Worm (Caenorhabditis elegans) whole organism, L1 larva: ENCODE data around the gene F58F9.6.

ENCODE experiments used
- C04F5.9 ChIP-seq: sonication (generic microtip); optimal IDR thresholded peaks from 2 replicates; lab custom pipeline; 2016; ENCODE audit warnings: missing genetic modification characterization, missing compliant biosample characterization
- C16A3.4 ChIP-seq: fragments of 150-350 bp; optimal IDR thresholded peaks from 2 replicates; lab custom pipeline; 2014; ENCODE audit warnings: missing biosample characterization, missing genetic modification characterization
- C34B4.2 ChIP-seq: sonication (generic microtip); optimal IDR thresholded peaks from 2 replicates; lab custom pipeline; 2017; ENCODE audit warnings: mild to moderate bottlenecking, missing genetic modification characterization, missing compliant biosample characterization
- F16B12.6 ChIP-seq: fragments of 150-350 bp; optimal IDR thresholded peaks from 2 replicates; lab custom pipeline; 2014; ENCODE audit warnings: missing biosample characterization, missing genetic modification characterization
- aha-1 ChIP-seq: fragments of 150-350 bp; optimal IDR thresholded peaks from 2 replicates; lab custom pipeline; 2014; ENCODE audit warnings: missing biosample characterization, missing genetic modification characterization
- ceh-88 ChIP-seq: fragments of 200-800 bp; sonication (Bioruptor generic); IDR thresholded peaks from 2 replicates; pipeline ENCODE4 v1.3.6; 2022; ENCODE audit warnings: missing genetic modification characterization, missing compliant biosample characterization
- ces-1 ChIP-seq: fragments of 150-350 bp; optimal IDR thresholded peaks from 2 replicates; lab custom pipeline; 2014; ENCODE audit warnings: missing biosample characterization, missing genetic modification reagents, missing genetic modification characterization
- dpl-1 ChIP-seq, 3 experiments: fragments of 150-350 bp in 2 of 3; sonication (generic microtip) in 1 of 3; optimal IDR thresholded peaks; 2 replicates each; lab custom pipeline; 2014 to 2017; ENCODE audit warnings: missing biosample characterization in 3 of 3, missing genetic modification characterization in 3 of 3, missing genetic modification reagents in 3 of 3
- dsc-1 ChIP-seq: sonication (generic microtip); optimal IDR thresholded peaks from 2 replicates; lab custom pipeline; 2016; ENCODE audit warnings: mild to moderate bottlenecking, missing genetic modification characterization, missing compliant biosample characterization
- egl-13 ChIP-seq: sonication (generic microtip); optimal IDR thresholded peaks from 2 replicates; lab custom pipeline; 2016; ENCODE audit warnings: missing genotype, missing genetic modification reagents, missing genetic modification characterization, missing compliant biosample characterization
- egl-27 ChIP-seq, 2 experiments: fragments of 150-350 bp in 1 of 2; sonication (generic microtip); optimal IDR thresholded peaks; 3 replicates each; lab custom pipeline; 2017 to 2018; ENCODE audit warnings: missing biosample characterization in 2 of 2, missing genetic modification characterization in 2 of 2, missing genetic modification reagents in 2 of 2
- elt-2 ChIP-seq: sonication (generic microtip); optimal IDR thresholded peaks from 2 replicates; lab custom pipeline; 2016; ENCODE audit warnings: missing genetic modification characterization, mild to moderate bottlenecking, inconsistent platforms, missing compliant biosample characterization, missing genetic modification reagents
- ets-5 ChIP-seq: fragments of 200-800 bp; sonication (Bioruptor generic); IDR thresholded peaks from 2 replicates; pipeline ENCODE4 v1.3.6; 2022; ENCODE audit warnings: missing genetic modification characterization, missing compliant biosample characterization
- fkh-10 ChIP-seq: sonication (generic microtip); optimal IDR thresholded peaks from 2 replicates; lab custom pipeline; 2017; ENCODE audit warnings: missing biosample characterization, missing genetic modification reagents, missing genetic modification characterization
- fkh-8 ChIP-seq: sonication (generic microtip); optimal IDR thresholded peaks from 2 replicates; lab custom pipeline; 2016; ENCODE audit warnings: mild to moderate bottlenecking, missing genetic modification characterization, missing compliant biosample characterization
- grh-1 ChIP-seq: fragments of 200-800 bp; sonication (Bioruptor generic); IDR thresholded peaks from 2 replicates; pipeline ENCODE4 v1.3.6; 2022; ENCODE audit warnings: missing genetic modification reagents, missing genetic modification characterization, missing compliant biosample characterization
- hlh-17 ChIP-seq: fragments of 200-800 bp; sonication (Bioruptor generic); optimal IDR thresholded peaks from 2 replicates; lab custom pipeline; 2018; ENCODE audit warnings: missing genetic modification characterization, mild to moderate bottlenecking, missing compliant biosample characterization, moderate library complexity, borderline replicate concordance
- hlh-4 ChIP-seq: sonication (generic microtip); optimal IDR thresholded peaks from 2 replicates; lab custom pipeline; 2016; ENCODE audit warnings: mild to moderate bottlenecking, missing genetic modification characterization, missing compliant biosample characterization
- irx-1 ChIP-seq: sonication (generic microtip); optimal IDR thresholded peaks from 2 replicates; lab custom pipeline; 2016; ENCODE audit warnings: missing genetic modification characterization, missing compliant biosample characterization
- isw-1 ChIP-seq: fragments of 200-800 bp; sonication (Bioruptor generic); IDR thresholded peaks from 2 replicates; pipeline ENCODE4 v1.3.6; 2022; ENCODE audit warnings: missing genetic modification characterization, missing compliant biosample characterization
- lin-13 ChIP-seq: fragments of 150-350 bp; optimal IDR thresholded peaks from 2 replicates; lab custom pipeline; 2014; ENCODE audit warnings: missing biosample characterization, missing genetic modification reagents, missing genetic modification characterization
- lin-14 ChIP-seq: fragments of 200-800 bp; sonication (Bioruptor generic); optimal IDR thresholded peaks from 2 replicates; lab custom pipeline; 2018; ENCODE audit warnings: mild to moderate bottlenecking, missing genetic modification characterization, moderate library complexity, missing compliant biosample characterization
- lin-15B ChIP-seq: fragments of 150-350 bp; sonication (generic microtip); optimal IDR thresholded peaks from 3 replicates; lab custom pipeline; 2014; ENCODE audit warnings: missing biosample characterization, missing genetic modification characterization
- lin-35 ChIP-seq, 2 experiments: fragments of 150-350 bp; optimal IDR thresholded peaks; 2 replicates each; lab custom pipeline; 2014; ENCODE audit warnings: missing biosample characterization in 2 of 2, missing genetic modification characterization in 2 of 2, missing genetic modification reagents in 2 of 2
- lir-3 ChIP-seq: sonication (generic microtip); optimal IDR thresholded peaks from 2 replicates; lab custom pipeline; 2016; ENCODE audit warnings: mild to moderate bottlenecking, missing genetic modification characterization, moderate library complexity, missing compliant biosample characterization; ENCODE audit not compliant: poor library complexity
- lsy-2 ChIP-seq, 2 experiments: fragments of 150-350 bp; optimal IDR thresholded peaks; 2 replicates each; lab custom pipeline; 2014; ENCODE audit warnings: missing biosample characterization in 2 of 2, missing genetic modification characterization in 2 of 2
- mab-9 ChIP-seq: fragments of 200-800 bp; sonication (Bioruptor generic); IDR thresholded peaks from 2 replicates; pipeline ENCODE4 v1.3.6; 2022; ENCODE audit warnings: missing genetic modification reagents, missing genetic modification characterization, missing compliant biosample characterization
- mdl-1 ChIP-seq, 2 experiments: fragments of 150-350 bp; optimal IDR thresholded peaks; 2 replicates each; lab custom pipeline; 2014 to 2017; ENCODE audit warnings: missing biosample characterization in 2 of 2, missing genetic modification characterization in 2 of 2, inconsistent platforms in 1 of 2
- mef-2 ChIP-seq: fragments of 150-350 bp; optimal IDR thresholded peaks from 2 replicates; lab custom pipeline; 2014; ENCODE audit warnings: missing biosample characterization, missing genetic modification characterization
- nhr-11 ChIP-seq: fragments of 150-350 bp; optimal IDR thresholded peaks from 2 replicates; lab custom pipeline; 2014; ENCODE audit warnings: missing biosample characterization, missing genetic modification characterization
- nhr-12 ChIP-seq: sonication (generic microtip); optimal IDR thresholded peaks from 2 replicates; lab custom pipeline; 2017; ENCODE audit warnings: missing biosample characterization, missing genetic modification characterization
- nhr-20 ChIP-seq: sonication (generic microtip); optimal IDR thresholded peaks from 2 replicates; lab custom pipeline; 2016; ENCODE audit warnings: mild to moderate bottlenecking, missing genetic modification characterization, missing compliant biosample characterization
- nhr-28 ChIP-seq: fragments of 150-350 bp; optimal IDR thresholded peaks from 2 replicates; lab custom pipeline; 2014; ENCODE audit warnings: missing biosample characterization, missing genetic modification characterization
- nhr-47 ChIP-seq: sonication (generic microtip); optimal IDR thresholded peaks from 2 replicates; lab custom pipeline; 2016; ENCODE audit warnings: mild to moderate bottlenecking, missing genetic modification characterization, moderate library complexity, missing compliant biosample characterization
- nhr-84 ChIP-seq: sonication (generic microtip); optimal IDR thresholded peaks from 2 replicates; lab custom pipeline; 2017; ENCODE audit warnings: missing biosample characterization, missing genetic modification characterization
- nhr-90 ChIP-seq: sonication (generic microtip); optimal IDR thresholded peaks from 2 replicates; lab custom pipeline; 2016; ENCODE audit warnings: mild to moderate bottlenecking, missing genetic modification characterization, missing compliant biosample characterization; ENCODE audit not compliant: poor library complexity
- rnt-1 ChIP-seq: sonication (generic microtip); optimal IDR thresholded peaks from 2 replicates; lab custom pipeline; 2016; ENCODE audit warnings: mild to moderate bottlenecking, missing genetic modification characterization, moderate library complexity, missing compliant biosample characterization
- sox-4 ChIP-seq: sonication (generic microtip); optimal IDR thresholded peaks from 2 replicates; lab custom pipeline; 2016; ENCODE audit warnings: missing genetic modification characterization, missing compliant biosample characterization
- sup-37 ChIP-seq: fragments of 200-800 bp; sonication (Bioruptor generic); optimal IDR thresholded peaks from 2 replicates; lab custom pipeline; 2018; ENCODE audit warnings: mild to moderate bottlenecking, missing genetic modification characterization, missing compliant biosample characterization
- swsn-7 ChIP-seq: sonication (generic microtip); optimal IDR thresholded peaks from 2 replicates; lab custom pipeline; 2016; ENCODE audit warnings: missing genetic modification characterization, missing compliant biosample characterization
- tbx-2 ChIP-seq: sonication (generic microtip); optimal IDR thresholded peaks from 2 replicates; lab custom pipeline; 2016; ENCODE audit warnings: missing genetic modification characterization, missing compliant biosample characterization
- tlp-1 ChIP-seq: fragments of 150-350 bp; optimal IDR thresholded peaks from 2 replicates; lab custom pipeline; 2014; ENCODE audit warnings: missing biosample characterization, missing genetic modification characterization
- unc-130 ChIP-seq: fragments of 150-350 bp; optimal IDR thresholded peaks from 2 replicates; lab custom pipeline; 2017; ENCODE audit warnings: missing biosample characterization, missing genetic modification characterization, inconsistent platforms
- unc-30 ChIP-seq: sonication (generic microtip); optimal IDR thresholded peaks from 2 replicates; lab custom pipeline; 2017; ENCODE audit warnings: missing biosample characterization, missing genetic modification characterization
- vab-15 ChIP-seq: sonication (generic microtip); optimal IDR thresholded peaks from 2 replicates; lab custom pipeline; 2017; ENCODE audit warnings: missing genotype, mild to moderate bottlenecking, missing genetic modification characterization, missing compliant biosample characterization
- xbp-1 ChIP-seq: sonication (generic microtip); optimal IDR thresholded peaks from 2 replicates; lab custom pipeline; 2016; ENCODE audit warnings: missing genetic modification characterization, missing compliant biosample characterization
- zag-1 ChIP-seq: fragments of 150-350 bp; optimal IDR thresholded peaks from 2 replicates; lab custom pipeline; 2014; ENCODE audit warnings: missing biosample characterization, missing genetic modification characterization
- zip-4 ChIP-seq: fragments of 200-800 bp; sonication (Bioruptor generic); optimal IDR thresholded peaks from 2 replicates; lab custom pipeline; 2018; ENCODE audit warnings: mild to moderate bottlenecking, missing genetic modification characterization, moderate library complexity, missing compliant biosample characterization
- ztf-11 ChIP-seq, 2 experiments: sonication (generic microtip); optimal IDR thresholded peaks; 2 replicates each; lab custom pipeline; 2016 to 2017; ENCODE audit warnings: missing genetic modification characterization in 2 of 2, missing biosample characterization in 1 of 2, missing compliant biosample characterization in 1 of 2
- ztf-4 ChIP-seq: fragments of 150-350 bp; optimal IDR thresholded peaks from 2 replicates; lab custom pipeline; 2014; ENCODE audit warnings: missing biosample characterization, missing genetic modification characterization

Gene F58F9.6

ce11 chrIV:6209337-6209736, 28.1 kb downstream of the F58F9.6 start:
- TF ChIP-seq dpl-1 (GFP tag; optimal IDR thresholded peaks at IDR 0.05; lab: Kevin White, UChicago): no peak
- TF ChIP-seq lin-15B (tag; lab: Kevin White, UChicago): no peak
- no peak for TF ChIP-seq mef-2
- TF ChIP-seq ets-5 (GFP tag; lab: Robert Waterston, UW): no peak
- no peak for TF ChIP-seq F16B12.6 (tag; lab: Kevin White, UChicago)
- no peak for TF ChIP-seq nhr-20
- TF ChIP-seq, all 84 proteins: peak for 0

DNA sequence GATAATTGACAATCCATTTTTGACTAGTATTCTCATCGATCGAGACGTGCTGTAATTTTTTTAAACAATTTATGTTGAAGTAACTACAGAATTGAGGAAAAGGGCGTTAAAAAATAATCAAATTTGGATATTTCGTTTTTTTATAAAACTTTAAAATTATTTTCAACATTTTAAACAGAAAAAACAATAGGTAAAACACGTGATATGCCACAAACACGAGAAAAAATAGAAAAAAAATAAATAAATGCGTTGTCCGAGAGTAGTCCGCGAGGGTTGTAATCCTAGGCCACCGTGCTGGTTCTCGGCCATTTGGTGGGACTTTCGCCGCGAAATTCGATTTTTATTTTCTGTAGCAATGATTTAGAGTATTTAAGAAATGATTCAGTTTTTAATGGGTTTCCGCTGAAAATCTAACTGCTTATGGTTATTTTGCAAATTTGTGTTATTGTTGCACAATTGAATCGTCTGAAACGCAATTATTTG, 31.1 kb downstream of the F58F9.6 start, which contains the start of gene C49A9.10:
Gene C49A9.10 (minus strand): TSS at position 51 of the 483 bp plus-strand sequence.
- TF ChIP-seq nhr-84 (tag; lab: Kevin White, UChicago) (no peak), isw-1 (GFP tag; lab: Robert Waterston, UW) (peak; percentile 85), unc-130 (peak; percentile 88), dsc-1 (tag; lab: Kevin White, UChicago) (peak; percentile 97), fkh-10 (no peak), mab-9 (GFP tag; lab: Robert Waterston, UW) (peak; percentile 89), lin-13 (GFP tag; lab: Kevin White, UChicago) (peak; percentile 63), nhr-12 (tag; lab: Kevin White, UChicago) (no peak), C04F5.9 (tag; lab: Kevin White, UChicago) (peak; percentile 93), aha-1 (peak; percentile 8), nhr-11 (tag; lab: Kevin White, UChicago) (peak; percentile 28), sox-4 (tag; lab: Kevin White, UChicago) (peak; percentile 97), nhr-90 (tag; lab: Kevin White, UChicago) (peak; percentile 97), mdl-1 (tag; optimal IDR thresholded peaks at IDR 0.05; lab: Kevin White, UChicago) (peak in 1 of 2 experiments; percentile 61), mef-2 (peak; percentile 41), xbp-1 (tag; lab: Kevin White, UChicago) (peak; percentile 92), swsn-7 (tag; lab: Kevin White, UChicago) (peak; percentile 92), nhr-47 (peak; percentile 97), rnt-1 (tag; lab: Kevin White, UChicago) (peak; percentile 100), egl-13 (tag; lab: Kevin White, UChicago) (peak; percentile 95), lsy-2 (tag; optimal IDR thresholded peaks at IDR 0.05; lab: Kevin White, UChicago) (peak; percentile 88 to 90), C34B4.2 (tag; lab: Kevin White, UChicago) (peak; percentile 61), fkh-8 (tag; lab: Kevin White, UChicago) (peak; percentile 76), unc-30 (no peak), C16A3.4 (tag; lab: Kevin White, UChicago) (peak; percentile 63), nhr-28 (tag; lab: Kevin White, UChicago) (no peak), nhr-20 (peak; percentile 94), zag-1 (tag; lab: Kevin White, UChicago) (no peak), lir-3 (tag; lab: Kevin White, UChicago) (peak; percentile 99), hlh-4 (peak; percentile 88), egl-27 (tag; optimal IDR thresholded peaks at IDR 0.05; lab: Kevin White, UChicago) (no peak), lin-15B (tag; lab: Kevin White, UChicago) (peak; percentile 65), ztf-11 (tag; optimal IDR thresholded peaks at IDR 0.05; lab: Kevin White, UChicago) (peak in 1 of 2 experiments; percentile 98), zip-4 (GFP tag; lab: Kevin White, UChicago) (peak; percentile 80), sup-37 (peak; percentile 86), tbx-2 (tag; lab: Kevin White, UChicago) (peak; percentile 96), lin-14 (GFP tag; lab: Kevin White, UChicago) (peak; percentile 91), tlp-1 (tag; lab: Kevin White, UChicago) (no peak), elt-2 (tag; lab: Kevin White, UChicago) (peak; percentile 88), irx-1 (peak; percentile 98), lin-35 (GFP tag; optimal IDR thresholded peaks at IDR 0.05; lab: Kevin White, UChicago) (peak; percentile 98), grh-1 (GFP tag; lab: Robert Waterston, UW) (peak; percentile 87), dpl-1 (GFP tag; optimal IDR thresholded peaks at IDR 0.05; lab: Kevin White, UChicago) (peak; percentile 95 to 97 (median 97)), hlh-17 (GFP tag; lab: Kevin White, UChicago) (peak; percentile 74), ztf-4 (tag; lab: Kevin White, UChicago) (peak; percentile 42), ces-1 (GFP tag; lab: Kevin White, UChicago) (no peak), ceh-88 (GFP tag; lab: Robert Waterston, UW) (peak; percentile 80), vab-15 (peak; percentile 58)
